Worm (Caenorhabditis elegans) whole organism, L2 larva: ENCODE measurements around the gene Y32G9A.12.

Experiments
- ama-1 ChIP-seq: fragments of 150-350 bp; optimal IDR thresholded peaks from 2 replicates; lab custom pipeline; 2018; ENCODE audit warnings: inconsistent platforms
- nhr-10 ChIP-seq: sonication (generic microtip); optimal IDR thresholded peaks from 2 replicates; lab custom pipeline; 2017; ENCODE audit warnings: missing biosample characterization, missing genetic modification characterization
- nhr-11 ChIP-seq: fragments of 150-350 bp; optimal IDR thresholded peaks from 2 replicates; lab custom pipeline; 2014; ENCODE audit warnings: missing biosample characterization, missing genetic modification characterization
- nhr-12 ChIP-seq: fragments of 150-350 bp; optimal IDR thresholded peaks from 2 replicates; lab custom pipeline; 2014; ENCODE audit warnings: missing biosample characterization, missing genetic modification characterization
- nhr-21 ChIP-seq: fragments of 150-350 bp; optimal IDR thresholded peaks from 2 replicates; lab custom pipeline; 2014; ENCODE audit warnings: missing biosample characterization, missing genetic modification characterization
- skn-1 ChIP-seq: sonication (generic microtip); optimal IDR thresholded peaks from 2 replicates; lab custom pipeline; 2017; ENCODE audit warnings: missing biosample characterization, missing genetic modification characterization
- snpc-4 ChIP-seq: fragments of 150-350 bp; optimal IDR thresholded peaks from 2 replicates; lab custom pipeline; 2014; ENCODE audit warnings: missing biosample characterization, missing genetic modification characterization
- unc-55 ChIP-seq: fragments of 150-350 bp; sonication (generic microtip); optimal IDR thresholded peaks from 3 replicates; lab custom pipeline; 2014; ENCODE audit warnings: missing biosample characterization, missing genetic modification reagents, missing genetic modification characterization

- TF ChIP-seq nhr-10 (no peak), nhr-21 (tag; lab: Kevin White, UChicago) (no peak), ama-1 (lab: Kevin White, UChicago) (no peak), nhr-12 (tag; lab: Kevin White, UChicago) (no peak), snpc-4 (tag; lab: Kevin White, UChicago) (no peak), nhr-11 (no peak), unc-55 (GFP tag; lab: Kevin White, UChicago) (no peak), skn-1 (no peak)
Measured at ce11 chrV:1883131-1883530, 36.9 kb downstream of the Y32G9A.12 start.
